Worm (Caenorhabditis elegans) whole organism, late embryonic: Measurements from ENCODE around the gene tftc-3.

Source experiments
- C08G9.2 ChIP-seq: sonication (generic microtip); optimal IDR thresholded peaks from 2 replicates; lab custom pipeline; 2016; ENCODE audit warnings: mild to moderate bottlenecking, missing genetic modification characterization, moderate library complexity, missing compliant biosample characterization
- ceh-2 ChIP-seq: sonication (generic microtip); optimal IDR thresholded peaks from 2 replicates; lab custom pipeline; 2016; ENCODE audit warnings: missing genotype, missing genetic modification characterization, missing compliant biosample characterization
- unc-55 ChIP-seq: sonication (generic microtip); optimal IDR thresholded peaks from 2 replicates; lab custom pipeline; 2017; ENCODE audit warnings: missing biosample characterization, missing genetic modification reagents, missing genetic modification characterization

DNA sequence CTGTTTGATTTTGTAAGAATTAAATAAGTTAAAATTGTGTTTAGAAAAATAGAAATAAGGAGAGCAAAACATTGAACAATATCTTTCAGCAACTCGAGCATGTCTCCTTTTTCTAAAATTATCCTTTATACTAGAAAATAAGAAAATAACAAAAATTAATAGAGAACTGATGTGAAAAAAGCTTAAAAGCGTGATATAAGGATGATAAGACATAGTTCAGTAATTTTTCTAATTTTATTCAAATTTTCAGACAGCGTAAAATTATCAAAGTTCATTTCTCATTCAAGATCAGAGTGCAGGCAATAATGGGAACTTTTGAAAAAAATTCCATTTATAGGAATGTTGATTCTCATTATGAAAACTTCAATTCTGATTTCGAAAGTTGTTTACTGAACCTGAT is 23.2 kb upstream of the tftc-3 start, which contains the start of gene str-182:
- TF ChIP-seq ceh-2 (no peak), C08G9.2 (no peak), unc-55 (GFP tag; lab: Kevin White, UChicago) (no peak)
